Fruit fly (Drosophila melanogaster) whole organism, wandering third instar larva: Measurements from ENCODE around the gene pic.

Source experiments
- Abd-B ChIP-seq: fragments of >200 bp; optimal IDR thresholded peaks from 2 replicates; lab custom pipeline; 2017; ENCODE audit warnings: missing biosample characterization, missing genetic modification characterization
- CG32264 ChIP-seq: fragments of 200-800 bp; sonication (Bioruptor generic); optimal IDR thresholded peaks from 2 replicates; lab custom pipeline; 2016; ENCODE audit warnings: missing biosample characterization, missing genetic modification characterization
- CG9705 ChIP-seq: fragments of 200-800 bp; sonication (Bioruptor generic); optimal IDR thresholded peaks from 2 replicates; lab custom pipeline; 2018; ENCODE audit warnings: missing biosample characterization, mild to moderate bottlenecking, missing genetic modification characterization
- CrebA ChIP-seq: fragments of 200-800 bp; sonication (Bioruptor generic); optimal IDR thresholded peaks from 2 replicates; lab custom pipeline; 2016; ENCODE audit warnings: missing biosample characterization, mild to moderate bottlenecking, missing genetic modification characterization, borderline replicate concordance
- Dfd ChIP-seq: fragments of >200 bp; optimal IDR thresholded peaks from 2 replicates; lab custom pipeline; 2017; ENCODE audit warnings: missing biosample characterization, missing genetic modification characterization
- Dif ChIP-seq: fragments of 200-275, 200-300 bp; sonication (Bioruptor generic); optimal IDR thresholded peaks from 2 replicates; lab custom pipeline; 2018; ENCODE audit warnings: missing biosample characterization, missing genetic modification characterization; ENCODE audit not compliant: partially characterized antibody
- GATAd ChIP-seq: sonication (Bioruptor generic); optimal IDR thresholded peaks from 2 replicates; lab custom pipeline; 2016; ENCODE audit warnings: missing biosample characterization, missing genetic modification characterization
- HLH106 ChIP-seq: fragments of 200-800 bp; optimal IDR thresholded peaks from 3 replicates; lab custom pipeline; 2019; ENCODE audit warnings: missing biosample characterization, mild to moderate bottlenecking, missing genetic modification characterization, moderate library complexity
- Hnf4 ChIP-seq: fragments of 200-800 bp; sonication (Bioruptor generic); optimal IDR thresholded peaks from 2 replicates; lab custom pipeline; 2016; ENCODE audit warnings: missing biosample characterization, mild to moderate bottlenecking, missing genetic modification characterization
- Hr78 ChIP-seq: fragments of >200 bp; optimal IDR thresholded peaks from 2 replicates; lab custom pipeline; 2017; ENCODE audit warnings: missing biosample characterization, missing genetic modification characterization
- Hr83 ChIP-seq: fragments of 200-300 bp; sonication (Bioruptor generic); optimal IDR thresholded peaks from 2 replicates; lab custom pipeline; 2016; ENCODE audit warnings: missing biosample characterization, mild to moderate bottlenecking, missing genetic modification characterization, moderate library complexity; ENCODE audit not compliant: poor library complexity, severe bottlenecking
- Jra ChIP-seq: sonication (Bioruptor generic); optimal IDR thresholded peaks from 2 replicates; lab custom pipeline; 2016; ENCODE audit warnings: missing biosample characterization, missing genetic modification characterization
- Mio ChIP-seq: sonication (Bioruptor generic); optimal IDR thresholded peaks from 2 replicates; lab custom pipeline; 2016; ENCODE audit warnings: missing biosample characterization, missing genetic modification characterization
- Myc ChIP-seq: fragments of >200 bp; optimal IDR thresholded peaks from 2 replicates; lab custom pipeline; 2017
- N ChIP-seq: fragments of >200 bp; optimal IDR thresholded peaks from 2 replicates; lab custom pipeline; 2018; ENCODE audit warnings: missing biosample characterization, missing external identifiers, missing genetic modification characterization
- OdsH ChIP-seq: fragments of 200-800 bp; sonication (Bioruptor generic); optimal IDR thresholded peaks from 2 replicates; lab custom pipeline; 2016; ENCODE audit warnings: missing biosample characterization, mild to moderate bottlenecking, missing genetic modification characterization
- Sp1 ChIP-seq: fragments of 200-800 bp; sonication (Bioruptor generic); optimal IDR thresholded peaks from 3 replicates; lab custom pipeline; 2019; ENCODE audit warnings: missing biosample characterization, mild to moderate bottlenecking, missing genetic modification characterization, moderate library complexity
- Vsx2 ChIP-seq: fragments of 200-300, 225-300 bp; sonication (Bioruptor generic); optimal IDR thresholded peaks from 2 replicates; lab custom pipeline; 2018; ENCODE audit warnings: missing biosample characterization, missing genetic modification characterization; ENCODE audit not compliant: partially characterized antibody
- br ChIP-seq: fragments of 200-800 bp; sonication (Bioruptor generic); optimal IDR thresholded peaks from 2 replicates; lab custom pipeline; 2016; ENCODE audit warnings: missing biosample characterization, missing genetic modification characterization
- brk ChIP-seq: fragments of 200-800 bp; sonication (Bioruptor generic); optimal IDR thresholded peaks from 2 replicates; lab custom pipeline; 2016; ENCODE audit warnings: missing biosample characterization, mild to moderate bottlenecking, missing genetic modification characterization
- dl ChIP-seq, 2 experiments: fragments of 175-275, 200-275 bp in 1 of 2; fragments of 200-275 bp in 1 of 2; sonication (Bioruptor generic); optimal IDR thresholded peaks; lab custom pipeline; 2018; ENCODE audit warnings: mild to moderate bottlenecking in 2 of 2, missing biosample characterization in 2 of 2, missing genetic modification characterization in 2 of 2, moderate library complexity in 2 of 2; ENCODE audit not compliant: partially characterized antibody in 2 of 2, insufficient read depth in 1 of 2
- dmrt93B ChIP-seq: fragments of 200-800 bp; sonication (Bioruptor generic); optimal IDR thresholded peaks from 2 replicates; lab custom pipeline; 2018; ENCODE audit warnings: missing biosample characterization, mild to moderate bottlenecking, missing genetic modification characterization
- dsf ChIP-seq: sonication (Bioruptor generic); optimal IDR thresholded peaks from 2 replicates; lab custom pipeline; 2016; ENCODE audit warnings: missing biosample characterization, missing genetic modification characterization, borderline replicate concordance
- ey ChIP-seq: fragments of 200-800 bp; sonication (Bioruptor generic); optimal IDR thresholded peaks from 2 replicates; lab custom pipeline; 2016; ENCODE audit warnings: missing biosample characterization, missing genetic modification characterization
- foxo ChIP-seq, 2 experiments: fragments of 200-800 bp; sonication (Bioruptor generic); optimal IDR thresholded peaks; 2 replicates in 1 of 2; 3 replicates in 1 of 2; lab custom pipeline; 2016 to 2017; ENCODE audit warnings: missing biosample characterization in 2 of 2, missing genetic modification characterization in 2 of 2
- fru ChIP-seq: fragments of 200-800 bp; sonication (Bioruptor generic); optimal IDR thresholded peaks from 3 replicates; lab custom pipeline; 2016; ENCODE audit warnings: missing biosample characterization, mild to moderate bottlenecking, missing genetic modification characterization
- h ChIP-seq: fragments of 200-800 bp; sonication (Bioruptor generic); optimal IDR thresholded peaks from 3 replicates; lab custom pipeline; 2016; ENCODE audit warnings: missing biosample characterization, mild to moderate bottlenecking, missing genetic modification characterization
- jim ChIP-seq: fragments of 175-275, 200-325 bp; sonication (Bioruptor generic); optimal IDR thresholded peaks from 2 replicates; lab custom pipeline; 2016; ENCODE audit warnings: missing biosample characterization, mild to moderate bottlenecking, missing genetic modification characterization
- lola ChIP-seq: fragments of >200 bp; optimal IDR thresholded peaks from 2 replicates; lab custom pipeline; 2017; ENCODE audit warnings: missing biosample characterization, missing genetic modification characterization
- pan ChIP-seq: fragments of >200 bp; optimal IDR thresholded peaks from 2 replicates; lab custom pipeline; 2017
- psq ChIP-seq: fragments of 200-800 bp; sonication (Bioruptor generic); optimal IDR thresholded peaks from 3 replicates; lab custom pipeline; 2017; ENCODE audit warnings: missing biosample characterization, mild to moderate bottlenecking, missing genetic modification characterization, moderate library complexity
- rgr ChIP-seq: fragments of 200-800 bp; sonication (Bioruptor generic); optimal IDR thresholded peaks from 3 replicates; lab custom pipeline; 2016; ENCODE audit warnings: missing biosample characterization, mild to moderate bottlenecking, missing genetic modification characterization
- sage ChIP-seq: fragments of 200-800 bp; sonication (Bioruptor generic); optimal IDR thresholded peaks from 2 replicates; lab custom pipeline; 2016; ENCODE audit warnings: missing biosample characterization, mild to moderate bottlenecking, missing genetic modification characterization
- sv ChIP-seq: fragments of 200-800 bp; sonication (Bioruptor generic); optimal IDR thresholded peaks from 3 replicates; lab custom pipeline; 2016; ENCODE audit warnings: missing biosample characterization, missing genetic modification characterization
- tai ChIP-seq: sonication (Bioruptor generic); optimal IDR thresholded peaks from 2 replicates; lab custom pipeline; 2016; ENCODE audit warnings: missing biosample characterization, missing genetic modification characterization
- usp ChIP-seq: fragments of >200 bp; optimal IDR thresholded peaks from 2 replicates; lab custom pipeline; 2017; ENCODE audit warnings: missing biosample characterization, missing genetic modification characterization
- woc ChIP-seq: sonication (Bioruptor generic); optimal IDR thresholded peaks from 2 replicates; lab custom pipeline; 2016; ENCODE audit warnings: missing biosample characterization, mild to moderate bottlenecking, missing genetic modification characterization

pic gene

DNA sequence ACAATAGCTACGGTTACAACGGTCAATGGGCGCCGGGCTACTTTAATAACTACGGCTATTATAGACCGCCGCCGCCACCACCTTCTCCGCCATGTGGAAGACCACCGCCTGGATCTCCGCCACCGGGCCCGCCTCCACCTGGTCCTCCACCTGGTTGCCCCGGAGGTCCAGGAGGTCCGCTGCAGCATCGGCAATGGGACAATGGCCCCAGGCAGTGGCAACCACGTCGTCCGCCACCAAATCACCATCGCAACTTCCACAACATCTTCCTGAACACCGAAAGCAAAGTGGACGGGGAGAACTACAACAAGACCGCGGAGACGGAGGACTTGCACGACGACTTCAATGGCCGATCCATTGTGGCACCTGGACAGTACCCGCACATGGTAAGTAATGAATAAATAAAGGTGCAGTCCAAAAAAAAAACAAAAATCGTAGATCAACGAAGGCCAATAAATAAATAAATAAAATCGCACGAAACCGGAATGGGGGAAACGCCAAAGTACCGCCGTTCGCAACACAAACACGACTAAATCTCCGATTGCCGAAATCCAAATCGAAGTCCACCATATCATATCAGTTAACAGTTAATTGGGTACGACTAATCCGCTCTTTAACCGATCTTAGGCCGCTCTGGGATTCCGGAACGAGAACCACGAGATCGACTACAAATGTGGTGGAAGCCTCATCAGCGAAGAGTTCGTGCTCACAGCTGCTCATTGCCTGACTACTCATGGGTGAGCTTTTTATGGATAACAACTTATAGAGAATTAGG, 9.6 kb upstream of the pic start, which contains the start of gene snk:
snk (minus strand) TSS at position 513 of the 775 bp plus-strand sequence.
- TF ChIP-seq brk (GFP tag; lab: Kevin White, UChicago) (no peak), Hnf4 (GFP tag; lab: Kevin White, UChicago) (no peak), Dfd (GFP tag; lab: Kevin White, UChicago) (peak; percentile 61), ey (no peak), Mio (no peak)

DNA sequence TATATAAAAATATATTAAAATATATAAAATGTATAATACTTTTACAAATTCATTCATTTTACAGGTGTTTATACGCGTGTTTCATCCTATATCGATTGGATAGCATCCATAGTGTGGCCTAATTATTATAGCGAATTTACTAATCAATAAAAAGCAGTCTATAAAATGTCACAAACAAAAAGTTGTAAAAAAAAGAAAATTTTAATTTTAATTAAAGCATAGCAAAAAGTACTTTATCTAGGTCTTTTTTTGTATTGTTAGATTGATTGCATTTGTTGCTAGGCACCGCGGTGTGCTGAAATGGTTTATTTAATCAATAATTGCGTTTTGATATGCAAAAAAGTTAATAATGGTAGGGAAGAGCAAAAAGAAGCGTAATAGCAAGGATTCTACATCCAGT, 8.2 kb upstream of the pic start, which contains the start of gene CG45122:
CG45122 (plus strand) TSS at position 301 of the 400 bp plus-strand sequence.
- TF ChIP-seq HLH106 (tag; lab: Kevin White, UChicago) (no peak), dl (GFP tag; optimal IDR thresholded peaks at IDR 0.05; lab: Kevin White, UChicago; ENCODE audit: insufficient read depth in 1 of 2, partially characterized antibody in 2 of 2) (no peak), CrebA (GFP tag; lab: Kevin White, UChicago) (no peak)

DNA sequence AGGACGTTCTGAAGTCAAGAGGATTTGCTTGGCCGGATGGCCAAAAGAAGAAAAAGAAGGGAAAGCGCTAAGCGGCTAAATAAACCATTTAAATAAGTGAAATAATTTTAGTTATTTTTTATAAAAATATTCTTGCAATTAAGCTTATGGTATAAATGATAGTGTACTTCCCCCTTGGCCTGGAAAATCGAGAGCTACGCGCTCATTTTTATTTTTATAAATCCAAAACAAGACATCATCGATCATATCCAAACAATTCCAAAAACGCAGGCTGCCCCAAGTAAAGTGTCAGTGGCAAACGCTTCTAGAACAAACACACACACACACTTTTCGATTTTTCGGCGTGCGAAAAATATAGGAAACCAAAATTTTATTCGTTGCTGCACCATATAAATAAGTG, 7.6 kb upstream of the pic start, which contains the start of gene Hsc70-2:
Hsc70-2 (plus strand) TSS at position 301 of the 400 bp plus-strand sequence.
- TF ChIP-seq sv (GFP tag; lab: Kevin White, UChicago) (no peak), sage (GFP tag; lab: Kevin White, UChicago) (no peak)

DNA sequence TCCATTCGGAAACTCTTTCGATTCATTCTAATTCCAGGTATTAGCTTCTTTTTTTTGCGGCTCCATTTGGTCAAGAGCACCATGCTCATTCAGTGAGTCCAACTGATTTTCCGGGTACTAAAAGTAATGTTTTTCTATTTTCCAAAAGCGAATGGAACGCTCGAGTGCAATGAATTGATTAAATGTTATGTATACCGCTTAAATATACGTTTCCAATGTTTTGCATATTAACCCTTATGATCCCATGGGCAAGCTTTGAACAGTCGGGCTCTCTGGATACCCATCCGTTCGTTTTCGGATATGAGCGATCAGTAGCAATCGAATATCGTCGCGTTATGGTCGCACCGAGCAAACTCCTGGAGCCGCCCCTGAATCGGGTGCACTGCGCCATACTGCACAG, 4.6 kb upstream of the pic start, which contains the start of gene CG31157:
CG31157 (plus strand) TSS at position 301 of the 400 bp plus-strand sequence.
- TF ChIP-seq brk (GFP tag; lab: Kevin White, UChicago) (no peak), Hr83 (GFP tag; lab: Kevin White, UChicago) (no peak), pan (lab: Kevin White, UChicago) (no peak), Abd-B (GFP tag; lab: Kevin White, UChicago) (no peak), lola (GFP tag; lab: Kevin White, UChicago) (no peak), Myc (lab: Kevin White, UChicago) (no peak), Dfd (GFP tag; lab: Kevin White, UChicago) (no peak), N (GFP tag; lab: Kevin White, UChicago) (no peak), tai (no peak)
- TF ChIP-seq, all 38 proteins: peak for 0

DNA sequence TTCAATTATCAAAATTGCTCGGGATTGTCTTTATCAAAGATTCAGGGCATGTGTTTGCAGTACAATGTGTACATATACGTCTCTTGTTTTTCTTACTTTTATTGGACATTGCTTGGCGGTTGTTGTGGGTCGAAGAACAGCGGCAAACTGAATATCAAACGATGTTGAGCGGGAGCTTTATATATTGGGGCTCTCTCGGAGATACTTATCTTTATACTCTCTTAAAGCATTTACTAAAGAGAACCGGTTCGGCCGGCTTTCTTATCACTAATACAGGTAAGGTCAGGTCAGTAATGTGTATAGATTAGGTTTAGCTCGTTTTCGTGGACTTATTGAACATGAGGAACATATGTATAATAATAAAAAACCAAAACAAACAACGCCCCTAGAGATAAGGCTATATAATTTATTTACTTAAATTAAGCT, 734 bp upstream of the pic start, which contains the start of gene CG7966:
CG7966 (minus strand) TSS at position 156 of the 426 bp plus-strand sequence.
- no peak for TF ChIP-seq brk (GFP tag; lab: Kevin White, UChicago)
- no peak for TF ChIP-seq dsf (GFP tag; lab: Kevin White, UChicago)
- TF ChIP-seq Abd-B (GFP tag; lab: Kevin White, UChicago), result no peak
- TF ChIP-seq pan (lab: Kevin White, UChicago), result no peak
- TF ChIP-seq Hr83 (GFP tag; lab: Kevin White, UChicago), result peak; percentile 98
- no peak for TF ChIP-seq CrebA (GFP tag; lab: Kevin White, UChicago)
- TF ChIP-seq CG32264 (GFP tag; lab: Kevin White, UChicago), result no peak
- TF ChIP-seq GATAd, result no peak
- peak; percentile 53 for TF ChIP-seq jim (GFP tag; lab: Kevin White, UChicago)
- peak; percentile 5 for TF ChIP-seq br (GFP tag; lab: Kevin White, UChicago)
- TF ChIP-seq tai, result no peak
- TF ChIP-seq Mio, result no peak
- no peak for TF ChIP-seq N (GFP tag; lab: Kevin White, UChicago)
- TF ChIP-seq Dfd (GFP tag; lab: Kevin White, UChicago), result no peak
- no peak for TF ChIP-seq sv (GFP tag; lab: Kevin White, UChicago)
- no peak for TF ChIP-seq dmrt93B
- TF ChIP-seq Dif, result peak; percentile 59
- no peak for TF ChIP-seq h (GFP tag; lab: Kevin White, UChicago)
- TF ChIP-seq Jra (GFP tag; lab: Kevin White, UChicago), result peak; percentile 15
- TF ChIP-seq Hr78 (GFP tag; lab: Kevin White, UChicago), result no peak
- TF ChIP-seq fru (GFP tag; lab: Kevin White, UChicago), result no peak
- TF ChIP-seq lola (GFP tag; lab: Kevin White, UChicago), result no peak
- no peak for TF ChIP-seq usp (GFP tag; lab: Kevin White, UChicago)
- no peak for TF ChIP-seq rgr
- TF ChIP-seq dl (GFP tag; optimal IDR thresholded peaks at IDR 0.05; lab: Kevin White, UChicago; ENCODE audit: insufficient read depth in 1 of 2, partially characterized antibody in 2 of 2), result peak; percentile 30 to 58
- TF ChIP-seq Sp1, result no peak
- TF ChIP-seq woc, result no peak
- TF ChIP-seq foxo (GFP tag; optimal IDR thresholded peaks at IDR 0.05; lab: Kevin White, UChicago), result peak in 1 of 2 experiments; percentile 92
- TF ChIP-seq CG9705 (GFP tag; lab: Kevin White, UChicago), result no peak
- no peak for TF ChIP-seq HLH106 (tag; lab: Kevin White, UChicago)
- TF ChIP-seq psq (GFP tag; lab: Kevin White, UChicago), result no peak
- peak; percentile 55 for TF ChIP-seq sage (GFP tag; lab: Kevin White, UChicago)
- TF ChIP-seq ey, result no peak
- TF ChIP-seq Vsx2 (GFP tag; lab: Kevin White, UChicago), result peak; percentile 83
- TF ChIP-seq OdsH (GFP tag; lab: Kevin White, UChicago), result peak; percentile 35
- peak; percentile 73 for TF ChIP-seq Hnf4 (GFP tag; lab: Kevin White, UChicago)
